Fruit fly (Drosophila melanogaster) whole organism, embryonic: ENCODE results near the gene CG15528.

Experiments
- Atf3 ChIP-seq: fragments of 200-800 bp; sonication (Bioruptor generic); optimal IDR thresholded peaks from 3 replicates; lab custom pipeline; 2016; ENCODE audit warnings: missing biosample characterization, missing genetic modification characterization
- Bgb ChIP-seq: fragments of 200-800 bp; sonication (Bioruptor generic); IDR thresholded peaks from 2 replicates; pipeline ENCODE4 v1.3.6; 2022; ENCODE audit warnings: missing biosample characterization, missing genetic modification characterization; ENCODE audit not compliant: partially characterized antibody
- C15 ChIP-seq: fragments of 200-800 bp; sonication (Bioruptor generic); IDR thresholded peaks from 3 replicates; pipeline ENCODE4 v1.3.6; 2022; ENCODE audit warnings: missing biosample characterization, missing genetic modification characterization
- CG12219 ChIP-seq: fragments of 200-800 bp; sonication (Bioruptor generic); optimal IDR thresholded peaks from 3 replicates; lab custom pipeline; 2018; ENCODE audit warnings: missing biosample characterization, mild to moderate bottlenecking, missing genetic modification characterization
- CG17568 ChIP-seq: fragments of 200-800 bp; sonication (Bioruptor generic); optimal IDR thresholded peaks from 2 replicates; lab custom pipeline; 2018; ENCODE audit warnings: missing biosample characterization, mild to moderate bottlenecking, missing genetic modification characterization, moderate library complexity
- CG2875 ChIP-seq: fragments of 200-800 bp; sonication (Bioruptor generic); optimal IDR thresholded peaks from 2 replicates; lab custom pipeline; 2017; ENCODE audit warnings: missing biosample characterization, mild to moderate bottlenecking, missing genetic modification characterization, missing genetic modification reagents
- CG30403 ChIP-seq: fragments of 200-800 bp; sonication (Bioruptor generic); optimal IDR thresholded peaks from 3 replicates; lab custom pipeline; 2016; ENCODE audit warnings: missing biosample characterization, missing genetic modification characterization
- CG3065 ChIP-seq: fragments of 200-800 bp; sonication (Bioruptor generic); optimal IDR thresholded peaks from 2 replicates; lab custom pipeline; 2016; ENCODE audit warnings: missing biosample characterization, missing genetic modification characterization
- CG34422 ChIP-seq: fragments of 200-800 bp; sonication (Bioruptor generic); IDR thresholded peaks from 3 replicates; pipeline ENCODE4 v1.3.6; 2022; ENCODE audit warnings: missing biosample characterization, missing genetic modification characterization
- CG3838 ChIP-seq: fragments of 200-800 bp; sonication (Bioruptor generic); optimal IDR thresholded peaks from 3 replicates; lab custom pipeline; 2016; ENCODE audit warnings: missing biosample characterization, missing genetic modification characterization
- CG4404 ChIP-seq: fragments of 200-800 bp; sonication (Bioruptor generic); IDR thresholded peaks from 2 replicates; pipeline ENCODE4 v1.3.6; 2022; ENCODE audit warnings: missing biosample characterization, missing genetic modification characterization
- CG4424 ChIP-seq: fragments of 200-800 bp; sonication (Bioruptor generic); optimal IDR thresholded peaks from 3 replicates; lab custom pipeline; 2016; ENCODE audit warnings: missing biosample characterization, missing genetic modification characterization
- CG5180 ChIP-seq: fragments of 200-800 bp; sonication (Bioruptor generic); optimal IDR thresholded peaks from 3 replicates; lab custom pipeline; 2017; ENCODE audit warnings: missing biosample characterization, missing genetic modification characterization, mild to moderate bottlenecking, moderate library complexity, missing genetic modification reagents
- CG6175 ChIP-seq: fragments of 200-800 bp; sonication (Bioruptor generic); IDR thresholded peaks from 3 replicates; pipeline ENCODE4 v1.3.6; 2022; ENCODE audit warnings: missing biosample characterization, missing genetic modification characterization
- CG6683 ChIP-seq: fragments of 200-800 bp; sonication (Bioruptor generic); optimal IDR thresholded peaks from 2 replicates; lab custom pipeline; 2017; ENCODE audit warnings: missing biosample characterization, mild to moderate bottlenecking, missing genetic modification characterization, missing genetic modification reagents
- CG6689 ChIP-seq: fragments of 200-800 bp; sonication (Bioruptor generic); IDR thresholded peaks from 2 replicates; pipeline ENCODE4 v1.3.6; 2022; ENCODE audit warnings: missing biosample characterization, missing genetic modification characterization
- CG7928 ChIP-seq: fragments of 200-800 bp; sonication (Bioruptor generic); optimal IDR thresholded peaks from 2 replicates; lab custom pipeline; 2017; ENCODE audit warnings: missing biosample characterization, mild to moderate bottlenecking, missing genetic modification characterization
- CG7987 ChIP-seq: fragments of 200-800 bp; sonication (Bioruptor generic); optimal IDR thresholded peaks from 2 replicates; lab custom pipeline; 2018; ENCODE audit warnings: missing biosample characterization, mild to moderate bottlenecking, missing genetic modification characterization, moderate library complexity
- CG8388 ChIP-seq: fragments of 200-800 bp; sonication (Bioruptor generic); optimal IDR thresholded peaks from 2 replicates; lab custom pipeline; 2019; ENCODE audit warnings: missing biosample characterization, mild to moderate bottlenecking, missing genetic modification characterization, moderate library complexity
- CG9876 ChIP-seq: fragments of 200-800 bp; sonication (Bioruptor generic); optimal IDR thresholded peaks from 2 replicates; lab custom pipeline; 2016; ENCODE audit warnings: missing biosample characterization, missing genetic modification characterization
- CkIIα-i1 ChIP-seq: fragments of 200-800 bp; sonication (Bioruptor generic); IDR thresholded peaks from 2 replicates; pipeline ENCODE4 v1.3.6; 2022; ENCODE audit warnings: missing biosample characterization, missing genetic modification characterization
- Dbx ChIP-seq: fragments of 200-800 bp; sonication (Bioruptor generic); IDR thresholded peaks from 3 replicates; pipeline ENCODE4 v1.3.6; 2022; ENCODE audit warnings: missing biosample characterization, missing genetic modification characterization
- Dip3 ChIP-seq: fragments of 200-800 bp; sonication (Bioruptor generic); optimal IDR thresholded peaks from 3 replicates; lab custom pipeline; 2016; ENCODE audit warnings: missing biosample characterization, missing genetic modification characterization
- GATAe ChIP-seq: fragments of 200-800 bp; sonication (Bioruptor generic); conservative IDR thresholded peaks from 2 replicates; pipeline ENCODE4 v1.3.6; 2022; ENCODE audit warnings: missing biosample characterization, missing genetic modification characterization
- H15 ChIP-seq: fragments of 200-800 bp; sonication (Bioruptor generic); IDR thresholded peaks from 3 replicates; pipeline ENCODE4 v1.3.6; 2022; ENCODE audit warnings: missing biosample characterization, missing genetic modification characterization
- HLHmδ ChIP-seq: fragments of 200-800 bp; sonication (Bioruptor generic); optimal IDR thresholded peaks from 2 replicates; lab custom pipeline; 2018; ENCODE audit warnings: missing biosample characterization, mild to moderate bottlenecking, missing genetic modification characterization, moderate library complexity
- Hr39 ChIP-seq: fragments of >200 bp; optimal IDR thresholded peaks from 2 replicates; lab custom pipeline; 2017
- Lim3 ChIP-seq: fragments of 200-800 bp; sonication (Bioruptor generic); IDR thresholded peaks from 2 replicates; pipeline ENCODE4 v1.3.6; 2022; ENCODE audit warnings: missing biosample characterization, missing genetic modification characterization
- NfI ChIP-seq: fragments of 200-800 bp; sonication (Bioruptor generic); optimal IDR thresholded peaks from 3 replicates; lab custom pipeline; 2018; ENCODE audit warnings: missing biosample characterization, mild to moderate bottlenecking, missing genetic modification characterization, moderate library complexity
- Rx ChIP-seq: fragments of 200-800 bp; sonication (Bioruptor generic); IDR thresholded peaks from 2 replicates; pipeline ENCODE4 v1.3.6; 2022; ENCODE audit warnings: missing biosample characterization, missing genetic modification characterization
- YL-1 ChIP-seq: fragments of 200-800 bp; sonication (Bioruptor generic); optimal IDR thresholded peaks from 3 replicates; lab custom pipeline; 2017; ENCODE audit warnings: missing biosample characterization, mild to moderate bottlenecking, missing genetic modification characterization
- ac ChIP-seq: fragments of 200-800 bp; sonication (Bioruptor generic); optimal IDR thresholded peaks from 3 replicates; lab custom pipeline; 2017; ENCODE audit warnings: missing biosample characterization, mild to moderate bottlenecking, missing genetic modification characterization
- al ChIP-seq: fragments of 200-800 bp; sonication (Bioruptor generic); IDR thresholded peaks from 2 replicates; pipeline ENCODE4 v1.3.6; 2022; ENCODE audit warnings: missing biosample characterization, missing genetic modification characterization
- crol ChIP-seq: fragments of 200-800 bp; sonication (Bioruptor generic); IDR thresholded peaks from 2 replicates; pipeline ENCODE4 v1.3.6; 2022; ENCODE audit warnings: missing biosample characterization, missing genetic modification characterization
- cwo ChIP-seq: fragments of 200-800 bp; sonication (Bioruptor generic); optimal IDR thresholded peaks from 3 replicates; lab custom pipeline; 2017; ENCODE audit warnings: missing biosample characterization, missing genetic modification characterization, mild to moderate bottlenecking, moderate library complexity, missing genetic modification reagents
- dm ChIP-seq: fragments of 200-800 bp; sonication (Bioruptor generic); optimal IDR thresholded peaks from 3 replicates; lab custom pipeline; 2016; ENCODE audit warnings: missing biosample characterization, missing genetic modification characterization
- dpn ChIP-seq, 2 experiments: fragments of 200-800 bp; sonication (Bioruptor generic); optimal IDR thresholded peaks; 3 replicates each; lab custom pipeline; 2016; ENCODE audit warnings: missing biosample characterization in 2 of 2, missing genetic modification characterization in 2 of 2
- eyg ChIP-seq: fragments of 200-800 bp; sonication (Bioruptor generic); optimal IDR thresholded peaks from 3 replicates; lab custom pipeline; 2016; ENCODE audit warnings: missing biosample characterization, missing genetic modification characterization
- ftz-f1 ChIP-seq: fragments of 200-800 bp; sonication (Bioruptor generic); optimal IDR thresholded peaks from 2 replicates; lab custom pipeline; 2016; ENCODE audit warnings: missing biosample characterization, missing genetic modification characterization
- gce ChIP-seq: fragments of 200-800 bp; sonication (Bioruptor generic); IDR thresholded peaks from 3 replicates; pipeline ENCODE4 v1.3.6; 2022; ENCODE audit warnings: missing biosample characterization, missing genetic modification characterization
- gfzf ChIP-seq: fragments of 200-800 bp; sonication (Bioruptor generic); optimal IDR thresholded peaks from 2 replicates; lab custom pipeline; 2016; ENCODE audit warnings: missing biosample characterization, mild to moderate bottlenecking, missing genetic modification characterization, moderate library complexity
- lab ChIP-seq: fragments of 200-800 bp; sonication (Bioruptor generic); optimal IDR thresholded peaks from 3 replicates; lab custom pipeline; 2017; ENCODE audit warnings: missing biosample characterization, missing genetic modification characterization, mild to moderate bottlenecking, moderate library complexity, missing genetic modification reagents
- mld ChIP-seq: fragments of 200-800 bp; sonication (Bioruptor generic); IDR thresholded peaks from 3 replicates; pipeline ENCODE4 v1.3.6; 2022; ENCODE audit warnings: missing biosample characterization, missing genetic modification characterization; ENCODE audit not compliant: partially characterized antibody
- nmo ChIP-seq: fragments of 200-800 bp; sonication (Bioruptor generic); optimal IDR thresholded peaks from 2 replicates; lab custom pipeline; 2018; ENCODE audit warnings: missing biosample characterization, mild to moderate bottlenecking, missing genetic modification characterization, moderate library complexity
- pan ChIP-seq, 4 experiments: fragments of >200 bp in 3 of 4; fragments of 200-800 bp in 1 of 4; sonication (Bioruptor generic) in 1 of 4; optimal IDR thresholded peaks in 3 of 4; IDR thresholded peaks in 1 of 4; 2 replicates each; pipeline versions ENCODE4 v1.3.6 to Lab custom; 2017 to 2022; ENCODE audit warnings: missing biosample characterization in 2 of 4, missing genetic modification characterization in 2 of 4, mixed read lengths in 1 of 4
- scrt ChIP-seq: fragments of 200-800 bp; sonication (Bioruptor generic); optimal IDR thresholded peaks from 2 replicates; lab custom pipeline; 2018; ENCODE audit warnings: missing biosample characterization, mild to moderate bottlenecking, missing genetic modification characterization, moderate library complexity
- slbo ChIP-seq: fragments of 200-800 bp; sonication (Bioruptor generic); IDR thresholded peaks from 2 replicates; pipeline ENCODE4 v1.3.6; 2022; ENCODE audit warnings: missing biosample characterization, missing genetic modification characterization
- ssp ChIP-seq: fragments of 200-800 bp; sonication (Bioruptor generic); IDR thresholded peaks from 2 replicates; pipeline ENCODE4 v1.3.6; 2022; ENCODE audit warnings: missing biosample characterization, missing genetic modification characterization
- tin ChIP-seq: fragments of 200-800 bp; sonication (Bioruptor generic); optimal IDR thresholded peaks from 3 replicates; lab custom pipeline; 2016; ENCODE audit warnings: missing biosample characterization, missing genetic modification characterization
- tup ChIP-seq: fragments of 200-800 bp; sonication (Bioruptor generic); optimal IDR thresholded peaks from 2 replicates; lab custom pipeline; 2016; ENCODE audit warnings: missing biosample characterization, mild to moderate bottlenecking, missing genetic modification characterization, moderate library complexity
- z ChIP-seq: fragments of 200-800 bp; sonication (Bioruptor generic); IDR thresholded peaks from 3 replicates; pipeline ENCODE4 v1.3.6; 2022; ENCODE audit warnings: missing biosample characterization, missing genetic modification characterization

The CG15528 gene

DNA sequence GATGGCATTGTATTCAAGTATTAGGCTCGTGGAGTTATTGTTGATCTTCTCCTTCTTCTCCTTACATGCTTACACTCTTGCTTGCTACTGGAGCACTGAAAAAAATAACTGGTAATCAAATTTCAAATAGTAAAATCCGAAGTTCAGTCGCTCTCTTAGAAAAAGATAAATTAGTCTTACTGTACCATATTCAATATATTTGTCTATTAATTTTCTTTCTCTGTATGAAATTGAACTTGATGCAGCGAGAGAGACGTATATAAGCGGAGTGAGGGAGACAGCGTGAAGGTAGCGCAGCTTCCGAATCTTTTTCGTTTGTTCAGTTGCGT, 9.2 kb upstream of the CG15528 start (continued):
- TF ChIP-seq HLHmδ = no peak
- TF ChIP-seq mld = no peak
- no peak for TF ChIP-seq Hr39
- TF ChIP-seq tin = peak; percentile 93
- peak; percentile 91 for TF ChIP-seq Rx (GFP tag; lab: Robert Waterston, UW)
- TF ChIP-seq lab (GFP tag; lab: Kevin White, UChicago) = peak; percentile 92
- peak; percentile 87 for TF ChIP-seq CG30403 (GFP tag; lab: Kevin White, UChicago)
- TF ChIP-seq z (GFP tag; lab: Robert Waterston, UW) = peak; percentile 56; the same call in 1 of the 3 replicates
- TF ChIP-seq crol (GFP tag; lab: Robert Waterston, UW) = no peak; the same call in 1 of the 2 replicates
- peak; percentile 74 for TF ChIP-seq Lim3 (GFP tag; lab: Robert Waterston, UW)
- TF ChIP-seq CG8388 (GFP tag; lab: Kevin White, UChicago) = peak; percentile 91
- peak; percentile 55; the same call in 1 of the 3 replicates for TF ChIP-seq CG6175
- no peak for TF ChIP-seq Bgb (GFP tag; lab: Robert Waterston, UW)
- peak; percentile 57 for TF ChIP-seq CG4404 (GFP tag; lab: Robert Waterston, UW)
- TF ChIP-seq CG3838 (GFP tag; lab: Kevin White, UChicago) = no peak
- TF ChIP-seq ac (GFP tag; lab: Kevin White, UChicago) = no peak
- peak; percentile 95 for TF ChIP-seq CG34422 (GFP tag; lab: Robert Waterston, UW)
- TF ChIP-seq YL-1 (GFP tag; lab: Kevin White, UChicago) = no peak
- TF ChIP-seq tup = peak; percentile 71
- peak; percentile 64; the same call in 1 of the 3 replicates for TF ChIP-seq Dbx (GFP tag; lab: Robert Waterston, UW)
- TF ChIP-seq H15 (GFP tag; lab: Robert Waterston, UW) = peak; percentile 89
- TF ChIP-seq CG6689 = peak; percentile 90
- peak; percentile 77 to 90 for TF ChIP-seq dpn (GFP tag; optimal IDR thresholded peaks at IDR 0.05; lab: Kevin White, UChicago)
- peak; percentile 81 for TF ChIP-seq CG5180 (GFP tag; lab: Kevin White, UChicago)
- TF ChIP-seq CkIIα-i1 = no peak
- peak; percentile 37 for TF ChIP-seq CG17568
- peak; percentile 28 for TF ChIP-seq CG3065 (GFP tag; lab: Kevin White, UChicago)
- peak; percentile 82 for TF ChIP-seq CG2875 (GFP tag; lab: Kevin White, UChicago)
- peak; percentile 71 for TF ChIP-seq CG6683
- peak; percentile 69 for TF ChIP-seq eyg (GFP tag; lab: Kevin White, UChicago)
- TF ChIP-seq CG4424 (GFP tag; lab: Kevin White, UChicago) = peak; percentile 93
- TF ChIP-seq gce = peak; percentile 83
- TF ChIP-seq gfzf = no peak
- TF ChIP-seq nmo (GFP tag; lab: Kevin White, UChicago) = peak; percentile 94
- peak; percentile 78 for TF ChIP-seq ssp (GFP tag; lab: Robert Waterston, UW)
- peak; percentile 61 for TF ChIP-seq al (GFP tag; lab: Robert Waterston, UW)
- peak; percentile 64 for TF ChIP-seq Atf3 (GFP tag; lab: Kevin White, UChicago)
- TF ChIP-seq CG7987 = peak; percentile 80
- peak; percentile 52 for TF ChIP-seq NfI (GFP tag; lab: Kevin White, UChicago)
- TF ChIP-seq C15 (GFP tag; lab: Robert Waterston, UW) = peak; percentile 60; the same call in 2 of the 3 replicates
- peak; percentile 17 for TF ChIP-seq CG7928 (GFP tag; lab: Kevin White, UChicago)
- no peak for TF ChIP-seq GATAe
- TF ChIP-seq slbo (GFP tag; lab: Robert Waterston, UW) = peak; percentile 79
- TF ChIP-seq pan (optimal IDR thresholded peaks at IDR 0.05; lab: Kevin White, UChicago) = no peak
- peak in 1 of 2 experiments; percentile 95 for TF ChIP-seq pan (GFP tag; optimal IDR thresholded peaks at IDR 0.05 in 1 of 2, IDR thresholded peaks at IDR 0.05 in 1 of 2)
- TF ChIP-seq dm (GFP tag; lab: Kevin White, UChicago) = peak; percentile 42
- peak; percentile 62 for TF ChIP-seq Dip3 (GFP tag; lab: Kevin White, UChicago)
- TF ChIP-seq scrt = peak; percentile 82
- TF ChIP-seq CG9876 (GFP tag; lab: Kevin White, UChicago) = peak; percentile 65
- TF ChIP-seq CG12219 (GFP tag; lab: Kevin White, UChicago) = peak; percentile 64
- TF ChIP-seq cwo (GFP tag; lab: Kevin White, UChicago) = peak; percentile 78
- no peak for TF ChIP-seq ftz-f1 (GFP tag; lab: Kevin White, UChicago)
